Worm (Caenorhabditis elegans): ENCODE data around the gene C16C10.2.
A peak's percentile ranks its signal among the peaks of the same experiment; 100 is the strongest.

The C16C10.2 gene

DNA sequence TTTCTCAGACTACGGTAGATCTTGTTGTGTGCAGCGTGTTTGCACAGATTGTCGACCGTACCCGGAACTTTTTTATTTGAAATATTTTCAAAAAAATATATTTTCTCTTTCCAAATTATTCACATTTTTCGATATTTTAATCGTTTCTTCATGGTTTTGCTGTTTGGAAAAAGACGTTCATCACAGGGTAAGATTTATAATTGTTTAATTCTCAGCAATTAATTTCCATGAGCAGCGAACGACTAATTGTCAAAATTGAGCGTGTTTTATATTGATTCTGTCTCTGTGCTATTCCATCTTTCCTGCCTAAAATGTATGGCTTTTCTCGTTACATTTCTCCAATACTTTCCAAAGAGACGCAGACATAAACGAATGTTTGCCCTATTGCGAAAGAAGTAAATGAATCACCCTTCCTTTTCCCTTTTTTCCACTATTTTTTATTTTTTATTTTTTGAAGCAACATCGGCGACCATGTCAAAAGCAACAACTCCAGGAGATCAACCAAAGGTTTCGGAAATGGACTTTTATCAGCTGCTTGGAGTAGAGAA is 12.7 kb upstream of the C16C10.2 start, which contains the start of gene dnj-16:
dnj-16 (plus strand) TSS at position 51 of the 548 bp plus-strand sequence.
- TF ChIP-seq ref-1 (GFP tag; conservative IDR thresholded peaks at IDR 0.05): no peak
- no peak for TF ChIP-seq ztf-29 (GFP tag; IDR thresholded peaks at IDR 0.05)
- TF ChIP-seq ztf-23 (GFP tag; IDR thresholded peaks at IDR 0.05): no peak

DNA sequence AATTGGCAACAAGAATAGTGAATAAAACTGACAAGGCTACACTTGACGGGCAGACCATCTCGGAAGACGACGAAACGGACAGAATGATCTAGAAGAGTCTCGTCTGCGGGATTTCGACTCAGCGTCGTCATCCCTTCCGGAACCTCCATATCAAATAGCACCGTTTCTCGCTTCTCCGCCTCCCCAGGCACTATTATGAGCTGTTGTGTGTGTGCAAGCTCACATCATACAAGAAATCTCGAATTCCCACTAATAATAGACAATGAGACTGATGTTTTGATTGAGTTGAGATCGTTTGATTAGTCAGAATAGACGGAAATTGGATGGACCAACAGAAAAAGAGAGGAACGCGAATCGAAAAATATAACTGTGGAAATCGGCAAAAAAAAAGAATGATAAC is 11.8 kb upstream of the C16C10.2 start, which contains the start of gene spp-28:
spp-28 (minus strand) TSS at position 101 of the 400 bp plus-strand sequence.
- no peak for TF ChIP-seq ref-1 (GFP tag; conservative IDR thresholded peaks at IDR 0.05)
- no peak for TF ChIP-seq T22C8.4 (GFP tag; IDR thresholded peaks at IDR 0.05)
- TF ChIP-seq klf-2 (GFP tag; conservative IDR thresholded peaks at IDR 0.05): no peak
- TF ChIP-seq ztf-23 (GFP tag; IDR thresholded peaks at IDR 0.05): no peak
- no peak for TF ChIP-seq tab-1 (GFP tag; IDR thresholded peaks at IDR 0.05)
- TF ChIP-seq ztf-29 (GFP tag; IDR thresholded peaks at IDR 0.05): no peak
- no peak for TF ChIP-seq cog-1 (tag; optimal IDR thresholded peaks at IDR 0.05)

DNA sequence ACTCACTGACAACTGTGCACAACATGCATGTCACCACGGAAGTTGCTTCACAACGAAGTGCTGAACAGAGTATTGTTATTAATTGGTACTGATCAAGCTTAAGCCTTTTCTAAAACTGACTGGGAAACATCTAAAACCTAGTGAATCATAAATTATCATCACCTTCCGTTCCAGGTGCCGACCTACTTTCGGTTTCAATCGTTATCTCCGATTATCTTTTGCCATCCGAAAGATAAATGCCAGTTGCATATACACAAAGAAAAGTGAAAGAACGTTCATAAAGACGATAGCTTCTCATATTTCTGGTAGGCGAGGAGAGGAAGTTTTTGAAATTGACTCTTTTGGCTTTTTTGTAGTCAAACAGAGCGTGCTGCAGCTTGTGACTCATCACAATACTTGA is 11.1 kb upstream of the C16C10.2 start:
- TF ChIP-seq flt-1 (GFP tag; IDR thresholded peaks at IDR 0.05) (no peak), klf-2 (GFP tag; conservative IDR thresholded peaks at IDR 0.05) (no peak), ztf-29 (GFP tag; IDR thresholded peaks at IDR 0.05) (0 out of 2 replicates have a peak, but pooled peaks have one; percentile 37), T22C8.4 (GFP tag; IDR thresholded peaks at IDR 0.05) (no peak)

DNA sequence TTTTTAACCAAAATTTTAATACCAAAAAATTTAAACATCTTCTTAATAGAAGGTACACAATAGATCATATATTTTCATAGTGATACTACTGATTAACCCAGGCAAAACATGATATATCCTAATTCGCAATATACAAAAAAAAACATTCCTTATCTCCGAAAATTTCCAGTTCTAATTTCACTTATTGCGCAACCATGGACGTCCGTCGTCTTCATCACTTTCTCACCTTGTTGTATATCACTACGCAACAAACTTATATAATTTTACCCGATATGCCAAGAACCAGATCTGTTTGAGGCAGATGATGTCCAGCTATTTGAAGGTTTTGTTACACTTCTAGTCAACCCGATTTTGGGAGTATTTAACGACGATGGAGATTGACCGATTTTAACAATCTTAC is 9.4 kb upstream of the C16C10.2 start, which contains the start of gene R74.2:
R74.2 (plus strand) TSS at position 316 of the 400 bp plus-strand sequence.
- TF ChIP-seq ref-1 (GFP tag; conservative IDR thresholded peaks at IDR 0.05) (no peak), T22C8.4 (GFP tag; IDR thresholded peaks at IDR 0.05) (no peak)

DNA sequence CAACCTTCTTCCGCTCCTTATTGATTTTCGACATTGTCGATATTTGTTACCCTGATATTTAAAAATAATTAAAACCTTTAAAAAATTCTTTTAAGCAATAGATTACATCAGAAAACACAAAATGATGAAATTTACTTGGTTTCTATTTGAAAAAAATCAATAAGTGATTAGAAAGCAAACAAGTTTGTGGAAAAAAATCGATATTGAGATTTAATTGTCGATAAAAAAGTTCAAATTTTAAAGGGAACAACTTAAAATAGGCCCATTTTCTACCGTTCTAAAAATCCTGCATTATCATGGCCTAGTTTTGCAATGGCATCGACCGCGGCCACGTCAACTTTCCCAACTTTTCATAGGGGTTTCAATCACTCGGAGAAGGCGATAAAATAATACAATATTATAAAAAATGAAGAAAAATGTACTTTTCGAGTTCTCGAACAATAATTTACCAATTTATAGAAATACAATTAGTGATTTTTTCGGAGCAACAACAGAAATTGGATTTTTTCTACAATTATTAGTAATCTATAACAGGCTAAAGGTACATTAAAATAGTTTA is 8.4 kb upstream of the C16C10.2 start, which contains the start of gene lars-1:
lars-1 (minus strand) TSS at position 51 of the 559 bp plus-strand sequence.
- TF ChIP-seq flt-1 (GFP tag; IDR thresholded peaks at IDR 0.05) (no peak), cog-1 (tag; optimal IDR thresholded peaks at IDR 0.05) (no peak), T22C8.4 (GFP tag; IDR thresholded peaks at IDR 0.05) (0 out of 2 replicates have a peak, but pooled peaks have one; percentile 19), ztf-23 (GFP tag; IDR thresholded peaks at IDR 0.05) (no peak)

DNA sequence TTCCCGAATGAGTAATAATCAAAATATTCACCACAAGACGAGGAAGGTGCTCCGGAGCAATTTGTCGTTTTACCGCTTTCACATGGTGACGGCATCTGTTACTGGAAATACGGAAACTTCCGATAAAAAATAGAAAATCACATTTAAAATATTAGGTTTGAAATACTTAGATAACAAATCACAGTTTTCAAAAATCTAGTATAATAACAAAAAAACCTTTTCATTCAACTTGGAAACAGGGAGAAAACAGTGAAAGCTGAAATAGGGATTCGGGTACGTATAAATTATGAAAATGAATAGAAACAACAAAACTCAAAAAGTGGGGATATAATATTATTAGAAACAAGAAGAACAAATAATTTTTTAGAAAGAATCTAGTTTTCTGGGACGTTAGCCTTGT is 2.9 kb upstream of the C16C10.2 start, which contains the start of gene C16C10.1:
C16C10.1 (minus strand) TSS at position 101 of the 400 bp plus-strand sequence.
- TF ChIP-seq ztf-23 (GFP tag; IDR thresholded peaks at IDR 0.05) (no peak), ztf-29 (GFP tag; IDR thresholded peaks at IDR 0.05) (no peak), cog-1 (tag; optimal IDR thresholded peaks at IDR 0.05) (no peak), T22C8.4 (GFP tag; IDR thresholded peaks at IDR 0.05) (no peak), med-1 (GFP tag; optimal IDR thresholded peaks at IDR 0.05; ENCODE audit: insufficient read depth) (no peak)

DNA sequence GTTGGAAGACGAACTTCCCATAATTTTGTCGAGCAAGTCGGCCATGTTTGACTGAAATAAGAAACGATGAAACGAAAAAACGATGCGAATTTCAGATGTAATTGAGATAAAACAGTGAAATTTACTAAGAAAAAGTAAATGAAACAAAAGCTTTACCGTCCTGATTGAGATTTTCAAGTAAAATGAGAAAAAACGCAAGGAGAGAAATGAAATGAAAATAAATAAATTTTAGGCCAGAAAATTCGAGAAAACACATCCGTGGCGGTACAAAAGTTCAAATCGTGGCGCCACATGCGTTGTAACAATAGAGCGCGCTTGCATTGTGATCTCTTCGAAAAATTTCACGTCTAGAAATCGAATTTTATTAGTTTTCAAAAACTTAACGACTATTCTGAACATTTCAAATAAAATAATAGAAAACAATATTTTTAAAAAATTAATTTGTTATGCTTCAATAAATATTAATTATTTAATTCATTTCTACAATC is 2.3 kb downstream of the C16C10.2 start, which contains the start of the genes hrde-1 and C16C10.13:
hrde-1 (minus strand) TSS at position 51 of the 488 bp plus-strand sequence.
C16C10.13 (plus strand) TSS at position 332 of the 488 bp plus-strand sequence.
- no peak for TF ChIP-seq cog-1 (tag; optimal IDR thresholded peaks at IDR 0.05)
- no peak for TF ChIP-seq klf-2 (GFP tag; conservative IDR thresholded peaks at IDR 0.05)
- TF ChIP-seq ref-1 (GFP tag; conservative IDR thresholded peaks at IDR 0.05): no peak
- no peak for TF ChIP-seq ztf-23 (GFP tag; IDR thresholded peaks at IDR 0.05)
- TF ChIP-seq med-1 (GFP tag; optimal IDR thresholded peaks at IDR 0.05; ENCODE audit: insufficient read depth): no peak
- TF ChIP-seq flt-1 (GFP tag; IDR thresholded peaks at IDR 0.05): no peak
- TF ChIP-seq T22C8.4 (GFP tag; IDR thresholded peaks at IDR 0.05): no peak
- TF ChIP-seq tab-1 (GFP tag; IDR thresholded peaks at IDR 0.05): no peak
- TF ChIP-seq ztf-29 (GFP tag; IDR thresholded peaks at IDR 0.05): no peak

DNA sequence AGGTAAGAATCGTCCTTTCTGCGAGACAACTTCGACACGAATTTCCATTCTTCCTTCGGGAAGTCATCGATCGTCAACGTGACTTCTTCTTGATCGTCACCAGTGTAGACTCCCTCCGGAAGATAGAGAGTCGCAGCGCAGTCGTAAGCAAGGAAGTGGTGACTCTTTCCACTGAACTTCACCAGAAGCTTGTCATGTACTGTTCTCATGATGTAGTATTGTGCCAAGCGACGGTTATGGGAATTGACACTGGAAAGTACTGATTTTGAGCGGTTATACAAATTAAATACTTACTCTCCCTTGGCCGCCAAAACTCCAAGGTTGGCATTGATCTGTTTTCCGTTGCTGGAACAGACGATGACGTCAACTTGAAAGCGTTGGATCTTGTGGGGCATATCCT is 3.0 kb downstream of the C16C10.2 start:
- TF ChIP-seq med-1 (GFP tag; optimal IDR thresholded peaks at IDR 0.05; ENCODE audit: insufficient read depth) (no peak), ref-1 (GFP tag; conservative IDR thresholded peaks at IDR 0.05) (no peak), flt-1 (GFP tag; IDR thresholded peaks at IDR 0.05) (no peak)

DNA sequence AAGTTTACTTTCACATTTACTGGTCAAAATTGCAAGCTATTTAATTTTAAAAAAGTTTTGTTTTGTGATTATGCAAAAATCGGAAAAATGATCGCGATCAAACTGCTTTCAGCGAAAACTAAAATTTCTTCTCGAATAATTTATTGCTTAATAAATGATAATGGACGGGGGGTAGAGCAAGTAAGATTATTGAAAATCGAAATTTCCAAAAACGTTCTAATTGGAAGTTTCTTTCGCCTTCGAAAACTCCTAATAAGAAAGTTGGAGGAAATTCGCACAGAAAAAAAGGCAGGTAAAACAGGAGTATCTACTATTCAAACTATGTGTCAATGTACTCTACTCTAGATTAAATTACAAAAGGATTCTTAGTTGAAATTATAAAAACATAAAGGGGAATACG is 6.3 kb downstream of the C16C10.2 start:
- no peak for TF ChIP-seq ztf-29 (GFP tag; IDR thresholded peaks at IDR 0.05)
- no peak for TF ChIP-seq cog-1 (tag; optimal IDR thresholded peaks at IDR 0.05)
- no peak for TF ChIP-seq T22C8.4 (GFP tag; IDR thresholded peaks at IDR 0.05)
- TF ChIP-seq ref-1 (GFP tag; conservative IDR thresholded peaks at IDR 0.05): no peak
- no peak for TF ChIP-seq med-1 (GFP tag; optimal IDR thresholded peaks at IDR 0.05; ENCODE audit: insufficient read depth)
- no peak for TF ChIP-seq flt-1 (GFP tag; IDR thresholded peaks at IDR 0.05)
- TF ChIP-seq klf-2 (GFP tag; conservative IDR thresholded peaks at IDR 0.05): no peak
- no peak for TF ChIP-seq tab-1 (GFP tag; IDR thresholded peaks at IDR 0.05)
- TF ChIP-seq ztf-23 (GFP tag; IDR thresholded peaks at IDR 0.05): no peak

DNA sequence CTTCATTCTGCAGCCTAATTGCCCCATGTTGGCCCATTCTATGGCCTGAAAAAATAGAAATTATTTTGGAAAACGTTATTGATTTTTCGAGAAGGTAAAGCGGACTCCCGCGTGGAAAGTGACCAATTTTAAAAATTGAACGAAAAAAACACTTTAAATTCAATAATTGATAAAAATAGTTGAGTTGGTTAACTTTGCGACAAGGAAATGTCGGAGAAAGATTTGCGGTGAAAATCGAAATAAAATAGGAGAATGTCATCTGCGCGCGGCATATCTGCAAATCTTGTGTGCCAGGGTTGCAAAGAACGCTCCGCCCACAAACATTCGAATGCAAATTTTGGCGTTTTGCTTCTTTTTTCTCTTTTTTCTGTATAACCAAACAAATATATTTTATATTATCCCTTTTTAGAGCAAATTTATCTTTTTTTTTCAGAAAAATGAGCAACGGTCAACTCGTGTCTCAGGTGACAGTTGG is 7.5 kb downstream of the C16C10.2 start, which contains the start of the genes rnf-121 and C16C10.4:
rnf-121 (minus strand) TSS at position 51 of the 475 bp plus-strand sequence.
C16C10.4 (plus strand) TSS at position 434 of the 475 bp plus-strand sequence.
- TF ChIP-seq T22C8.4 (GFP tag; IDR thresholded peaks at IDR 0.05) (peak; percentile 65), ref-1 (GFP tag; conservative IDR thresholded peaks at IDR 0.05) (peak; percentile 69), ztf-23 (GFP tag; IDR thresholded peaks at IDR 0.05) (peak; percentile 91), flt-1 (GFP tag; IDR thresholded peaks at IDR 0.05) (peak; percentile 95), cog-1 (tag; optimal IDR thresholded peaks at IDR 0.05) (peak; percentile 63), med-1 (GFP tag; optimal IDR thresholded peaks at IDR 0.05; ENCODE audit: insufficient read depth) (peak; percentile 98), klf-2 (GFP tag; conservative IDR thresholded peaks at IDR 0.05) (peak; percentile 93), tab-1 (GFP tag; IDR thresholded peaks at IDR 0.05) (peak; percentile 91), ztf-29 (GFP tag; IDR thresholded peaks at IDR 0.05) (peak; percentile 86)

All from whole organism, midembryonic.